Fruit fly (Drosophila melanogaster): Measurements from ENCODE around the gene Zdhhc8.

- TF ChIP-seq sage (GFP tag; optimal IDR thresholded peaks at IDR 0.05) (peak; percentile 26), Abd-B (GFP tag; optimal IDR thresholded peaks at IDR 0.05) (no peak), HLH106 (tag; optimal IDR thresholded peaks at IDR 0.05) (no peak), usp (GFP tag; optimal IDR thresholded peaks at IDR 0.05) (no peak)
Measured at dm6 chrX:9305735-9306134, 50.3 kb downstream of the Zdhhc8 start.

Measured in whole organism, wandering third instar larva.